Worm (Caenorhabditis elegans) whole organism, midembryonic: Measurements from ENCODE around the gene F19F10.1.

Experiments used
- cog-1 ChIP-seq: sonication (generic microtip); optimal IDR thresholded peaks from 2 replicates; lab custom pipeline; 2016; ENCODE audit warnings: missing genetic modification characterization, missing compliant biosample characterization
- flt-1 ChIP-seq: fragments of 200-800 bp; sonication (Bioruptor generic); IDR thresholded peaks from 2 replicates; pipeline ENCODE4 v1.3.6; 2022; ENCODE audit warnings: missing genetic modification characterization, missing compliant biosample characterization
- klf-2 ChIP-seq: fragments of 200-800 bp; sonication (Bioruptor generic); conservative IDR thresholded peaks from 2 replicates; pipeline ENCODE4 v1.3.6; 2022; ENCODE audit warnings: missing genetic modification reagents, missing genetic modification characterization, missing compliant biosample characterization
- med-1 ChIP-seq: sonication (generic microtip); optimal IDR thresholded peaks from 2 replicates; lab custom pipeline; 2017; ENCODE audit warnings: missing genetic modification characterization, mild to moderate bottlenecking, missing compliant biosample characterization, antibody characterized with exemption, missing genetic modification reagents; ENCODE audit not compliant: insufficient read depth

- no peak for TF ChIP-seq cog-1
- TF ChIP-seq med-1 (GFP tag; lab: Kevin White, UChicago), result no peak
- no peak for TF ChIP-seq flt-1 (GFP tag; lab: Robert Waterston, UW)
- no peak for TF ChIP-seq klf-2 (GFP tag; lab: Robert Waterston, UW)
Measured at ce11 chrV:7525695-7526094, 37.4 kb upstream of the F19F10.1 start, which contains the start of gene C54F6.18.
